Worm (Caenorhabditis elegans) whole organism, L4 larva: ENCODE data around the gene str-187.

Experiments used
- F10B5.3 ChIP-seq: sonication (generic microtip); optimal IDR thresholded peaks from 2 replicates; lab custom pipeline; 2016; ENCODE audit warnings: mild to moderate bottlenecking, missing genetic modification characterization, missing compliant biosample characterization
- F49E8.2 ChIP-seq: sonication (generic microtip); optimal IDR thresholded peaks from 2 replicates; lab custom pipeline; 2016; ENCODE audit warnings: missing compliant biosample characterization, mild to moderate bottlenecking, missing genetic modification characterization, borderline replicate concordance
- R02D3.7 ChIP-seq: fragments of 150-350 bp; sonication (generic microtip); optimal IDR thresholded peaks from 3 replicates; lab custom pipeline; 2014; ENCODE audit warnings: missing biosample characterization, missing genetic modification characterization
- T26A8.4 ChIP-seq: fragments of 200-800 bp; sonication (Bioruptor generic); IDR thresholded peaks from 2 replicates; pipeline ENCODE4 v1.3.6; 2022; ENCODE audit warnings: missing genetic modification characterization, missing compliant biosample characterization
- Y5F2A.4 ChIP-seq: fragments of 200-800 bp; sonication (Bioruptor generic); optimal IDR thresholded peaks from 2 replicates; lab custom pipeline; 2018; ENCODE audit warnings: mild to moderate bottlenecking, missing genetic modification characterization, missing compliant biosample characterization
- aha-1 ChIP-seq: fragments of 150-350 bp; peaks from one replicate; lab custom pipeline; 2014; ENCODE audit warnings: missing biosample characterization, missing genetic modification characterization
- arid-1 ChIP-seq: fragments of 200-800 bp; sonication (Bioruptor generic); conservative IDR thresholded peaks from 2 replicates; pipeline ENCODE4 v1.3.6; 2022; ENCODE audit warnings: missing genetic modification reagents, missing genetic modification characterization, missing compliant biosample characterization
- attf-4 ChIP-seq: sonication (generic microtip); optimal IDR thresholded peaks from 3 replicates; lab custom pipeline; 2017; ENCODE audit warnings: missing biosample characterization, missing genetic modification characterization
- ceh-20 ChIP-seq: fragments of 200-800 bp; sonication (Bioruptor generic); IDR thresholded peaks from 2 replicates; pipeline ENCODE4 v1.3.6; 2022; ENCODE audit warnings: missing genetic modification reagents, missing genetic modification characterization, missing compliant biosample characterization
- ceh-28 ChIP-seq: fragments of 150-350 bp; optimal IDR thresholded peaks from 2 replicates; lab custom pipeline; 2014; ENCODE audit warnings: missing biosample characterization, missing genetic modification reagents, missing genetic modification characterization
- daf-12 ChIP-seq: fragments of 150-350 bp; optimal IDR thresholded peaks from 2 replicates; lab custom pipeline; 2014; ENCODE audit warnings: missing biosample characterization, missing genetic modification reagents, missing genetic modification characterization
- dmd-6 ChIP-seq: fragments of 200-800 bp; sonication (Bioruptor generic); IDR thresholded peaks from 2 replicates; pipeline ENCODE4 v1.3.6; 2022; ENCODE audit warnings: missing genetic modification reagents, missing genetic modification characterization, missing compliant biosample characterization
- dpl-1 ChIP-seq: fragments of 150-350 bp; optimal IDR thresholded peaks from 2 replicates; lab custom pipeline; 2014; ENCODE audit warnings: missing biosample characterization, missing genetic modification reagents, missing genetic modification characterization
- egl-27 ChIP-seq: sonication (generic microtip); optimal IDR thresholded peaks from 3 replicates; lab custom pipeline; 2017; ENCODE audit warnings: missing biosample characterization, missing genetic modification reagents, missing genetic modification characterization
- fos-1 ChIP-seq: fragments of 150-350 bp; optimal IDR thresholded peaks from 2 replicates; lab custom pipeline; 2014; ENCODE audit warnings: missing biosample characterization, missing genetic modification characterization
- gei-8 ChIP-seq: fragments of 200-800 bp; sonication (Bioruptor generic); optimal IDR thresholded peaks from 2 replicates; lab custom pipeline; 2018; ENCODE audit warnings: mild to moderate bottlenecking, missing genetic modification characterization, missing compliant biosample characterization
- hlh-30 ChIP-seq: sonication (generic microtip); optimal IDR thresholded peaks from 2 replicates; lab custom pipeline; 2017; ENCODE audit warnings: antibody characterized with exemption, mild to moderate bottlenecking, missing genetic modification characterization, missing compliant biosample characterization; ENCODE audit not compliant: insufficient read depth
- jun-1 ChIP-seq: fragments of 150-350 bp; optimal IDR thresholded peaks from 2 replicates; lab custom pipeline; 2014; ENCODE audit warnings: missing biosample characterization, missing genetic modification reagents, missing genetic modification characterization
- lim-7 ChIP-seq: fragments of 200-800 bp; sonication (Bioruptor generic); IDR thresholded peaks from 2 replicates; pipeline ENCODE4 v1.3.6; 2022; ENCODE audit warnings: missing genetic modification characterization, missing compliant biosample characterization
- lin-1 ChIP-seq: fragments of 200-800 bp; sonication (Bioruptor generic); IDR thresholded peaks from 2 replicates; pipeline ENCODE4 v1.3.6; 2022; ENCODE audit warnings: missing genetic modification reagents, missing genetic modification characterization, missing compliant biosample characterization
- lin-15B ChIP-seq: fragments of 150-350 bp; sonication (generic microtip); optimal IDR thresholded peaks from 3 replicates; lab custom pipeline; 2014; ENCODE audit warnings: missing biosample characterization, missing genetic modification characterization
- lin-29 ChIP-seq: fragments of 200-800 bp; sonication (Bioruptor generic); IDR thresholded peaks from 2 replicates; pipeline ENCODE4 v1.3.6; 2022; ENCODE audit warnings: missing genetic modification reagents, missing genetic modification characterization, missing compliant biosample characterization
- lin-38 ChIP-seq: fragments of 200-800 bp; sonication (Bioruptor generic); IDR thresholded peaks from 2 replicates; pipeline ENCODE4 v1.3.6; 2022; ENCODE audit warnings: missing genetic modification reagents, missing genetic modification characterization, missing compliant biosample characterization
- lin-39 ChIP-seq: fragments of 150-350 bp; optimal IDR thresholded peaks from 2 replicates; lab custom pipeline; 2014; ENCODE audit warnings: missing biosample characterization, missing genetic modification reagents, missing genetic modification characterization
- madf-9 ChIP-seq: fragments of 200-800 bp; sonication (Bioruptor generic); conservative IDR thresholded peaks from 2 replicates; pipeline ENCODE4 v1.3.6; 2022; ENCODE audit warnings: missing genetic modification reagents, missing genetic modification characterization, missing compliant biosample characterization
- mes-2 ChIP-seq: sonication (generic microtip); optimal IDR thresholded peaks from 2 replicates; lab custom pipeline; 2016; ENCODE audit warnings: missing genotype, mild to moderate bottlenecking, missing genetic modification characterization, missing compliant biosample characterization; ENCODE audit not compliant: poor library complexity, severe bottlenecking
- nhr-102 ChIP-seq: sonication (generic microtip); optimal IDR thresholded peaks from 2 replicates; lab custom pipeline; 2016; ENCODE audit warnings: mild to moderate bottlenecking, missing genetic modification characterization, moderate library complexity, missing compliant biosample characterization
- nhr-111 ChIP-seq: fragments of 200-800 bp; sonication (Bioruptor generic); optimal IDR thresholded peaks from 2 replicates; lab custom pipeline; 2018; ENCODE audit warnings: mild to moderate bottlenecking, missing genetic modification characterization, missing compliant biosample characterization
- nhr-25 ChIP-seq: sonication (generic microtip); optimal IDR thresholded peaks from 2 replicates; lab custom pipeline; 2017; ENCODE audit warnings: missing genetic modification characterization, mild to moderate bottlenecking, missing compliant biosample characterization, antibody characterized with exemption, moderate library complexity, borderline replicate concordance; ENCODE audit not compliant: insufficient read depth
- nhr-28 ChIP-seq: fragments of 150-350 bp; optimal IDR thresholded peaks from 2 replicates; lab custom pipeline; 2014; ENCODE audit warnings: missing biosample characterization, missing genetic modification characterization
- nhr-6 ChIP-seq: fragments of 150-350 bp; optimal IDR thresholded peaks from 2 replicates; lab custom pipeline; 2014; ENCODE audit warnings: missing biosample characterization, missing genetic modification characterization
- nhr-76 ChIP-seq: fragments of 150-350 bp; optimal IDR thresholded peaks from 2 replicates; lab custom pipeline; 2014; ENCODE audit warnings: missing biosample characterization, missing genetic modification characterization
- saeg-2 ChIP-seq: fragments of 200-800 bp; sonication (Bioruptor generic); IDR thresholded peaks from 2 replicates; pipeline ENCODE4 v1.3.6; 2022; ENCODE audit warnings: missing genetic modification reagents, missing genetic modification characterization, missing compliant biosample characterization
- set-16 ChIP-seq: fragments of 200-800 bp; sonication (Bioruptor generic); IDR thresholded peaks from 2 replicates; pipeline ENCODE4 v1.3.6; 2022; ENCODE audit warnings: missing genetic modification reagents, missing genetic modification characterization, missing compliant biosample characterization
- skn-1 ChIP-seq: fragments of 150-350 bp; optimal IDR thresholded peaks from 2 replicates; lab custom pipeline; 2014; ENCODE audit warnings: missing biosample characterization, missing genetic modification characterization
- snpc-1.2 ChIP-seq: fragments of 200-800 bp; sonication (Bioruptor generic); IDR thresholded peaks from 2 replicates; pipeline ENCODE4 v1.3.6; 2022; ENCODE audit warnings: missing genetic modification reagents, missing genetic modification characterization, missing compliant biosample characterization
- snpc-4 ChIP-seq: fragments of 150-350 bp; optimal IDR thresholded peaks from 2 replicates; lab custom pipeline; 2014; ENCODE audit warnings: missing biosample characterization, missing genetic modification characterization
- spr-3 ChIP-seq: fragments of 200-800 bp; sonication (Bioruptor generic); optimal IDR thresholded peaks from 2 replicates; lab custom pipeline; 2018; ENCODE audit warnings: mild to moderate bottlenecking, missing genetic modification characterization, missing compliant biosample characterization
- tag-97 ChIP-seq: fragments of 200-800 bp; sonication (Bioruptor generic); IDR thresholded peaks from 2 replicates; pipeline ENCODE4 v1.3.6; 2022; ENCODE audit warnings: missing genetic modification characterization, missing compliant biosample characterization
- tra-1 ChIP-seq: fragments of 200-800 bp; sonication (Bioruptor generic); IDR thresholded peaks from 2 replicates; pipeline ENCODE4 v1.3.6; 2022; ENCODE audit warnings: missing genetic modification reagents, missing genetic modification characterization, missing compliant biosample characterization
- zag-1 ChIP-seq: fragments of 150-350 bp; optimal IDR thresholded peaks from 2 replicates; lab custom pipeline; 2014; ENCODE audit warnings: missing biosample characterization, missing genetic modification characterization
- zip-11 ChIP-seq: fragments of 200-800 bp; sonication (Bioruptor generic); IDR thresholded peaks from 2 replicates; pipeline ENCODE4 v1.3.6; 2022; ENCODE audit warnings: missing genetic modification characterization, missing compliant biosample characterization
- ztf-7 ChIP-seq: fragments of 150-350 bp; optimal IDR thresholded peaks from 2 replicates; lab custom pipeline; 2014; ENCODE audit warnings: missing biosample characterization, missing genetic modification characterization

str-187 gene

ce11 chrIV:17268628-17269027 lies 3.2 kb downstream of the str-187 start (continued):
- TF ChIP-seq ceh-20 (GFP tag; lab: Robert Waterston, UW) (no peak), hlh-30 (peak; percentile 46), snpc-4 (tag; lab: Kevin White, UChicago) (no peak), F49E8.2 (no peak), lin-29 (GFP tag; lab: Robert Waterston, UW) (no peak), dmd-6 (GFP tag; lab: Robert Waterston, UW) (peak; percentile 32; the same call in 1 of the 2 replicates), fos-1 (tag; lab: Kevin White, UChicago) (no peak), snpc-1.2 (GFP tag; lab: Robert Waterston, UW) (peak; percentile 51), nhr-76 (tag; lab: Kevin White, UChicago) (no peak), nhr-102 (tag; lab: Kevin White, UChicago) (no peak), egl-27 (tag; lab: Kevin White, UChicago) (no peak), lin-15B (tag; lab: Kevin White, UChicago) (no peak), set-16 (GFP tag; lab: Robert Waterston, UW) (no peak), dpl-1 (GFP tag; lab: Kevin White, UChicago) (peak; percentile 35), nhr-6 (tag; lab: Kevin White, UChicago) (no peak)
- TF ChIP-seq, all 104 proteins: peak for 18

ce11 chrIV:17269042-17269441 lies 3.7 kb downstream of the str-187 start, which contains the start of gene atgp-1:
Gene atgp-1 (plus strand): TSS chrIV:17269342.
- no peak for TF ChIP-seq F10B5.3
- TF ChIP-seq ceh-28 (tag; lab: Kevin White, UChicago) = no peak
- TF ChIP-seq nhr-25 = no peak
- no peak for TF ChIP-seq lin-1 (GFP tag; lab: Robert Waterston, UW)
- no peak for TF ChIP-seq T26A8.4
- TF ChIP-seq saeg-2 (GFP tag; lab: Robert Waterston, UW) = no peak
- no peak for TF ChIP-seq madf-9 (GFP tag; lab: Robert Waterston, UW)
- TF ChIP-seq lin-39 (tag; lab: Kevin White, UChicago) = no peak
- TF ChIP-seq ztf-7 (tag; lab: Kevin White, UChicago) = no peak
- TF ChIP-seq daf-12 (tag; lab: Kevin White, UChicago) = no peak
- TF ChIP-seq spr-3 (GFP tag; lab: Kevin White, UChicago) = no peak
- no peak for TF ChIP-seq Y5F2A.4 (GFP tag; lab: Kevin White, UChicago)
- no peak for TF ChIP-seq gei-8

- no peak for TF ChIP-seq zip-11 (GFP tag; lab: Robert Waterston, UW)
- TF ChIP-seq skn-1 (tag; lab: Kevin White, UChicago) = no peak
- no peak for TF ChIP-seq tag-97
- TF ChIP-seq T26A8.4 = no peak
- TF ChIP-seq lim-7 = no peak
- no peak for TF ChIP-seq tra-1 (GFP tag; lab: Robert Waterston, UW)
- TF ChIP-seq nhr-76 (tag; lab: Kevin White, UChicago) = no peak
- no peak for TF ChIP-seq snpc-1.2 (GFP tag; lab: Robert Waterston, UW)
- TF ChIP-seq jun-1 = no peak
- TF ChIP-seq set-16 (GFP tag; lab: Robert Waterston, UW) = no peak
- TF ChIP-seq fos-1 (tag; lab: Kevin White, UChicago) = no peak
Observed at ce11 chrIV:17269702-17270101, 4.3 kb downstream of the str-187 start.

- no peak for TF ChIP-seq dmd-6 (GFP tag; lab: Robert Waterston, UW)
- TF ChIP-seq nhr-28 = no peak
- TF ChIP-seq nhr-76 (tag; lab: Kevin White, UChicago) = no peak
- TF ChIP-seq nhr-111 (GFP tag; lab: Kevin White, UChicago) = no peak
- TF ChIP-seq R02D3.7 (tag; lab: Kevin White, UChicago) = no peak
- no peak for TF ChIP-seq attf-4 (tag; lab: Kevin White, UChicago)
- no peak for TF ChIP-seq zag-1 (tag; lab: Kevin White, UChicago)
- no peak for TF ChIP-seq hlh-30
- TF ChIP-seq lin-38 (GFP tag; lab: Robert Waterston, UW) = peak; percentile 64
- peak; percentile 34 for TF ChIP-seq aha-1 (tag; lab: Kevin White, UChicago)
- no peak for TF ChIP-seq lin-39 (tag; lab: Kevin White, UChicago)
- 0 out of 2 replicates have a peak, but pooled peaks have one; percentile 45 for TF ChIP-seq snpc-1.2 (GFP tag; lab: Robert Waterston, UW)
- TF ChIP-seq arid-1 (GFP tag; lab: Robert Waterston, UW) = no peak
- TF ChIP-seq mes-2 = no peak
Observed at ce11 chrIV:17273602-17274110, 8.3 kb downstream of the str-187 start, which contains the start of gene gln-5. Gene gln-5 (minus strand): TSS chrIV:17273652.
